Worm (Caenorhabditis elegans) whole organism, L4/young adult: ENCODE data around the gene ttr-28.

Source experiments
- W03F9.2 ChIP-seq: fragments of 150-350 bp; optimal IDR thresholded peaks from 2 replicates; lab custom pipeline; 2014; ENCODE audit warnings: missing biosample characterization, missing genetic modification characterization
- dao-5 ChIP-seq: sonication (generic microtip); optimal IDR thresholded peaks from 2 replicates; lab custom pipeline; 2016; ENCODE audit warnings: missing genotype, missing genetic modification characterization, moderate library complexity, missing compliant biosample characterization
- him-1 ChIP-seq: sonication (generic microtip); optimal IDR thresholded peaks from 2 replicates; lab custom pipeline; 2016; ENCODE audit warnings: missing genotype, missing genetic modification reagents, missing genetic modification characterization, missing compliant biosample characterization

The ttr-28 gene

DNA sequence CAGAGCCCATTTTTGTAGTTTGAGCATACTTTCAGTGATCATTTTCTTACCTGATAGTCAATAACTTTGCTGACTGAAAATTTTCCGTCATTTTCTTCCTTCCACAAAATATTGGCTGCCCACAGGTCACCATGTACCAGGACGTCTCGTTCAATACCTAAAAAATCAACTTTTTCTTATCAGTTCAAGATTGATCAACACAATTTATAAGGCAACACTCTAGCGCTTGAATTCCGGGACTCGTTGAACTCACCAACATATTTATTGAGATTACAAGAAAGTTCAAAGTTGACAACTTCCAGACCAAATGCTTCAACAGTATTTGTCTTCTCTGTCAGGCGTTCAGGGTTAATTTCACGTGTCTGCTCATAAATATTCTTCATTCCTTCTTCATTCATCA lies 28.7 kb upstream of the ttr-28 start:
- TF ChIP-seq him-1 (tag; lab: Kevin White, UChicago) (no peak), dao-5 (no peak), W03F9.2 (no peak)

DNA sequence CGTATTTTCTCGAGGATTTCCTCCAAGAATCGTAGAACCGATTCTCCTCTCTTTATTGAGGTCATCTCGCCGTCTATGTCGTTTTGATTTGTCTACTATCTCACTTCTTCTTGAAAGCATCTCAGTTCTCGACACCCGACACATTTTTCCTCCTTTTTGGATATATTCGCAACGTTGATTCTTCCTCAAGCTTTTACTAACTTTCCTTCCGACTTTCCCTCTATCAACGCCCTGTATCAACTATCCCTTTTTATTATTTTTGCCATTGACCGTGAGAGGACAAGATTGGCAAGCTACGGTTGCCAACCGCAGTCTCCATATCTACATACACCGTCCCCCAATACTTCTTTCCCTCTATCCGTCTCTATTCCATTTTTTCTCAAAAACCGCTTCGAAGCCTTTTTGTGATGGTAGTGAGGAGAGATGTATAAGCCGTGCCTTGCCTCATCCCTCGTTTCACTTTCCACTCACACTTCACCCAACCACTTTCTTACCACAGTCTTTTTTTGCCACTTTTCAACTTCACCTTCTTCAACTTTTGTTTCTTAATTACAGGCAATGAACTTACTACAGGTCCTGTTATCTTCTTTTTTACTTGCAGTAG lies 24.1 kb upstream of the ttr-28 start, which contains the start of gene T16G1.2:
TSS of gene T16G1.2 (plus strand) at position 554 of the 604 bp plus-strand sequence.
- TF ChIP-seq W03F9.2 (no peak), dao-5 (no peak), him-1 (tag; lab: Kevin White, UChicago) (no peak)

DNA sequence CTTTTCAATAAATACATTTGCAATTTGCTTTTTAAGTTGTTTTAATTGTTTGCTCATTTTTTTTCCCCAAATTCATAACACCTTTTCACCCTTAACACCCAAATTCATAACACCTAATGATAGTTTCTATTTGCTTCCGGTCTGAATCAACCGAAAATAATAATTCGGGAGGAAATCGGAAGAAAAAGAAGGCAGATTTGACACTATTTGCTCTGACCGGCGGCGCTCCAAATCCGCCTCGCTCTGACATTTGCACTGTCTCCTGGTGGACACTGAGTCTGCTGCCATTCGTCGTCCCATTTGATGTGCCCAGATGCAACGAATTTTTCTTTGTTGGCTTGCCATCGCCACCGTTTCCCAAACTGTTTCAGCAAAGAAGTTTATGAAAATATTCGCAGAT lies 19.2 kb upstream of the ttr-28 start, which contains the start of gene pqn-67:
TSS of gene pqn-67 (plus strand) at position 301 of the 400 bp plus-strand sequence.
- TF ChIP-seq him-1 (tag; lab: Kevin White, UChicago) (no peak), dao-5 (no peak), W03F9.2 (no peak)

DNA sequence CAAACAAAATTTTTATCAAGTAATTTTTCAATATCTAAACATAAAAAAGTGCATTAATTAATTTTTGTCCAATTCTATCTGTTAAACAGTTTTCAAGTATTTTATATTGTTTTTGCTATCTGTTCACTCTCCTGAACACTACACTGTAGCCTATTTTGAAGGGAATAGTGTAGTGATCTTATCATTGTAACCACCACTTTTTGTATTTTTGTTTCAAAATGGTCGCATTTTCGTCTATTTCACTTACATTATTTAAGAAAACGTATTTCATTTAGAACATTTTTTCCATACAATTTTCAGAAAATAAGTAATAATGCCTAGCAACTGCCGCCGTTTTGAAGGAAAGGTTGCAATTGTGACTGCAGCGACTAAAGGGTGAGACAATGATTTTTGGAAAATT lies 17.3 kb upstream of the ttr-28 start, which contains the start of gene dhrs-4:
TSS of gene dhrs-4 (plus strand) at position 301 of the 400 bp plus-strand sequence.
- TF ChIP-seq him-1 (tag; lab: Kevin White, UChicago) (no peak), dao-5 (no peak), W03F9.2 (no peak)

DNA sequence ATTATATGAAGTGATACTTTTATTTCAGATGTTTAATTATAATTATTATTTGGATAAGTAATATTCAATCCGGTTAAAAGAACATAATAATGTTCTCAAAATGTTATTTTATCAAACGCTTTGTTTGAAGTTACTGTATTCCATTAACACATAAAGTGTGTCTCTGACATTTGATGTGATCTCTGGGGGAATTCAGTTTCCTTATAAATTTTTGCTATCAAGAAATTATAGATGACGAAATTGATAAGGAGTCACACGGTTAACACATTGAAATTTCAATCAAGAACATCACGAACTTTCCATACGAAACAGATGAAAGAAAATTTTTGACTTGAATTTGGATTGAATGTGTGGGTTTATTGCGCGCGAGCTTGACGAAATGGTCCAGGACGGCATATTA lies 16.7 kb upstream of the ttr-28 start:
- TF ChIP-seq dao-5: no peak
- TF ChIP-seq him-1 (tag; lab: Kevin White, UChicago): no peak
- TF ChIP-seq W03F9.2: no peak

DNA sequence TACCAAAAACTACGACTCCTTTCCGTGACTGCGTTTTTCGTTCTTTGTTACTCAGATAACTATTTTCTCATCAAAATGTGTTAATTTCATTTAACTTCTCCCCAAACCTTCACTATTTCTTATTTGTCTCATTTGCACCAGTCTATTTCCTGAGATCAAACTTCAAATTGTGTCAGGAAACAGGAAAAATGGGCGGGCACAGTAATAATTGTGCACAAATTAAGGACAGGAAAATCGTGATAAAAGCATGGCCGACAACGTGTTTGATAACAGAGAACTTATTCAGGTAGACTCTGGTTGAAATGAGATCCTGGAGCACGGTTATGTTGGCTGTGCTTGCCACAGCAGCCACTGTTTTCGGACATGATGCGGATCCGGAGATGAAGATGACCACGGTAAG lies 14.7 kb upstream of the ttr-28 start, which contains the start of gene lipl-1:
TSS of gene lipl-1 (plus strand) at position 282 of the 400 bp plus-strand sequence.
- TF ChIP-seq W03F9.2 (no peak), him-1 (tag; lab: Kevin White, UChicago) (no peak), dao-5 (no peak)

DNA sequence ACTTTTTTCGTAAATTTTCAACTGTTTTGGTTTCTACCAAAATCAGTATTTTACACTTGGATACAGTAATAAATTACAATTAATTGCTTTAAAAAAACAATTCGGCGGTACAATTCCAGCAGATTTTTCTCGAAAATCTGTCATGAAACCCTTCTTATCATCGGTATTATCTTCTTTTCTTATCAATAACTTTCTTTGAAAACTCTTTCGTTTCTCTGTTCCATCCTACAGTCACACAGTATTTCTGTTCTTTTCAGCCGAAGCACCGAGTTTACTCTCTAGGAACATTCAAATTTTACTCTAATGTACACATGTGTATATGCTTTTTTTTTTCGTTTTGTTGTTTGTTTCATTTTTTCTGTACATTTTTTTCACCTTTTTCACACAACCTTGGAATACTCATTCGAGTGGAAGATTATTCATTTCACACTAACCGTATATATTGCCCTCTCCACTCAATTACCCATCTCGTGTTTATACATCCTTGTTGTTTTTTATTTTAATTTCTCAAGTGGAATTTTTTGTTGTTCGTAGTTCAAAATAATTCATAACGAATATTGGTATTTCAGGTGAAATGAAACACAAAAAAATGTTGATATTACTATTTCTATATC lies 4.7 kb upstream of the ttr-28 start, which contains the start of gene nid-1:
TSS of gene nid-1 (plus strand) at position 564 of the 614 bp plus-strand sequence.
- TF ChIP-seq dao-5: no peak
- TF ChIP-seq W03F9.2: peak; percentile 40
- TF ChIP-seq him-1 (tag; lab: Kevin White, UChicago): no peak

DNA sequence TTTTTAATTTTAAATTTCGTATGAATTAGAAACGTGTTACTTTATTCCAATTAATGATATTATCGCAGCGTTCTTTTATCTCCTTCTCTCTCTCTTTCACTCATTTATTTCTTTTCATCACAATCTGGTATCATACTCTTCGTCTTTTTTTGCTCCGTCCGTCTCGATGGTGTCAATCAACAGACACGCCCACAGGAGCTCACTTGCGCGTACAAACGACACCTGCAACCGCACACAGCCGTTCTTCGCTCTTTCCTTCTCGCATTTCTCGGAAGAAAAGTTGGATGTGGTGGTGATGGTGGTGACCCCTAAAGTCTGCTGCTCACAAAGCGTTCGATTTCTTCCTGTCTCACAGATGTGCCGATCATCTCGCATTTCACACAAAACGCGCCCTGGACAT lies 3.6 kb upstream of the ttr-28 start:
- TF ChIP-seq him-1 (tag; lab: Kevin White, UChicago) (no peak), W03F9.2 (no peak), dao-5 (no peak)

DNA sequence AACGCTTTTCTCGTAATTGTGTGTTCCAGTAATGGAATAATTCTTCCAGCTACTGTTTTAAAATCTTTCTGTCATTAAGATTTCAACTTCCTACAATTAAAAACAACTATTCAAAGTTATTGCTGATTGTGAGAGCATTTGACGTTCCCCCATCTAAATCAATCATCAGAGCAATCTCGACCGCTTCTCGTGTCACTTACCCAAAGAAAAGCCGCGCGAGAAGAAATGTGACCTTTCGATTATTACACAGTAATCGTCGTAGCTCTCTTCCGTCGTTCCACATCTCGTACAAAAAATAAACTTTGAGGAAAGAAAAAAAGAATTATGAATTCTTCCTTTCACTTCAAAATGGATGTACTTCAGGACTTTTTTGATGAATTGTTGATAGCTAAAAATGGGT lies 2.5 kb upstream of the ttr-28 start:
- TF ChIP-seq him-1 (tag; lab: Kevin White, UChicago) (no peak), W03F9.2 (no peak), dao-5 (no peak)

DNA sequence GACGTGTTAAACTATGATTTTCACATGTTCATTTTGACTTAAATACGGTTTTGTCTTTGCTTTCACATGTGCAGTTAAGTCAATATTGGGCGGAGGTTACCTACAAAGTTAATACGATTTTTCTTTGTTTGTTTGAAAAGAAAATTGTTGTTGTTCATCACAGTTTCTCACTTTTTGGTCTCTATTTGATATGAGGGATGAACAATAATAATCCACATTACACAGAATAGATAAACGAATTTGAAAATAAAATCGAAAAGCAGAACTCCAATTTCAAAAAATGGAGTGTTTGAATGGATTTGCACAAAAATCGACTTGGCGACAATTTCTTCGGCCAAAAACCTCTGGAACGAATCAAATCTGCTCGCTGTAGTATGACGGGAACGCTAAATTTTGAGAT lies 1.8 kb upstream of the ttr-28 start, which contains the start of gene ttr-29:
TSS of gene ttr-29 (minus strand) at position 101 of the 400 bp plus-strand sequence.
- TF ChIP-seq W03F9.2: no peak
- no peak for TF ChIP-seq dao-5
- no peak for TF ChIP-seq him-1 (tag; lab: Kevin White, UChicago)

DNA sequence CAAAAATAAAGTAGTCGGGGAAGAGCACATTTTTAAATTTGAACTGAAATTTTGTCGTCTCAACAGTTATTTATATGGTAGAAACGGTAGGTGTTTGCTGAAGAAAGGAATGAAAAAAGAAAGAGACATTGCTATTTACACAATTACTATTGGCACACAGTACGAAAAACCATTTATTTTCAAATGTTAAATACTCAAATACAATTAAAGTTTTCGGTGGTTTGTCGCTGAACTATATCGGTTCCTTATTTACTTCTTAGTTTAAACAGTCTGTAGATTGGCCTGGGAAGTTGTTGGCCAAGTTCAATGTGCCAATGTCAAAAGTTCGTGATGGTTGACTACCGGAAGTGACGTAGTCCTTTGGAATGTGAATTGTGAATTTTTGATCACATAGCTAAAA lies 920 bp downstream of the ttr-28 start, which contains the start of gene ttr-27:
TSS of gene ttr-27 (minus strand) at position 45 of the 400 bp plus-strand sequence.
- no peak for TF ChIP-seq dao-5
- no peak for TF ChIP-seq W03F9.2
- no peak for TF ChIP-seq him-1 (tag; lab: Kevin White, UChicago)

DNA sequence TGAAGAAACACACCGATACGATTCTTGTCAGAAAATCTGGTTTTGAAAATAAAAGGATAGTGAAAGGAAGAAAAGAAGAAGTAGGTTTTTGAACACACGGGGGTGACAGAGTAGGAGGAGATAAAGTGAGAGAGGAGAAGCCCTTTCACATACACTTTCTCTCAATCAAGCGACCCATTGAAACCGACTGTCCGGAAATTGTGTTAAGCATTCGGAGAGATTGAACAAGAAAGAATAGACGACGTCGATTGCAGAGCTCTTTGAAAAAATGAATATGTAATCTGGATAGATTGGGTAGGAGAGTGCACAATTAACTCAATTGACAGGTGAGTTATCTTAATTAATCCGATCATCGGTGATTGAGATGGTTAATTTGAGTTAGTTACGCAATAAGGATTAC lies 3.7 kb downstream of the ttr-28 start:
- TF ChIP-seq him-1 (tag; lab: Kevin White, UChicago) (no peak), W03F9.2 (no peak), dao-5 (no peak)

DNA sequence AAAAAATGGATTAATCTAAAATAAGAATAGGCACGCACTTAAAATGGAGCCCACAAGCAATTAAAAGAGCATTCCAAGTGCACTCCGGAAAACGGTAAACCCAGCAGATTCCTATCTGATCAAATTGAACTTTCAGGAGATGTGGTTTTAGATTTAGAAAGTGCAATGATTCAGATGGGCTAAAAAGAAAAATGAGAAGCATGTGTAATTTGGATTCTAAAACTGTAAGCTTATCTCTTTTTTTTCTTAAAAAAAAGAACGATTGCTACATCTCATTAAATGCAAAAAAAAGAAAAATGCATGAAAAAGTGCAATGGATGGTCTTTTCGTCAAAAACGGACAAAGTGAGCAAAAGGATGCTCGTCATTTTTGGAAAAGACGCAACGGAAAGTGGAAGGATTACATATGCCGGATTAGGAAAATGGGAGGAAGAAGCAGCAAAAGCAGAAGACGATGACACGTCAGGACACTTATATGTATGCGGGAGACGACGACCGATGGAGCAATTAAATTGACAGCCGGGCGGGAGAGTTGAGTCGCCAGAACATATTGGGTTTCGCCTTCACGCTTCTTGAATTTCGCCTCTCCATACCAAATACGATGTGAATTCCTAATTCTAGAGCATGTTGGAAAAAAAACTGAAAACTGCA lies 6.3 kb downstream of the ttr-28 start:
- TF ChIP-seq dao-5: no peak
- TF ChIP-seq him-1 (tag; lab: Kevin White, UChicago): no peak
- no peak for TF ChIP-seq W03F9.2

DNA sequence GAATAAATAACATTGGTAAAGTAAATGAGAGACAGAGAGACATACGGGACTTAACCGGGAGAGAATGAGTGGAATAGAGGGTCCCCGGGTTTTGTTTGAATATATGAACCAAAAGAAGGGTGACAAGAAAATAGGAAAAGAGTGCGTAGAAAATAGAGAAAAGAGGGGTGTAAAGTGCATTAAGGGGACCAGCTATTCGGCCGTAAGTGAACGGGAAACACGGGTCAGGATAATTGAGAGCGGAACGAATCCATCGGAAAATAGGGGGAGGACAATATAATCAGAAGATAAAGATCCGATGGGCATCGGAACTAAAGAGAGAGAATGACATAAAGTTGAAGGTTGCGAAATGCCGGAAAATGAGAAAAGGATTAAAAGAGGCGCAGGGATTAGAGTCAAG lies 7.6 kb downstream of the ttr-28 start:
- TF ChIP-seq W03F9.2 (no peak), him-1 (tag; lab: Kevin White, UChicago) (no peak), dao-5 (no peak)

DNA sequence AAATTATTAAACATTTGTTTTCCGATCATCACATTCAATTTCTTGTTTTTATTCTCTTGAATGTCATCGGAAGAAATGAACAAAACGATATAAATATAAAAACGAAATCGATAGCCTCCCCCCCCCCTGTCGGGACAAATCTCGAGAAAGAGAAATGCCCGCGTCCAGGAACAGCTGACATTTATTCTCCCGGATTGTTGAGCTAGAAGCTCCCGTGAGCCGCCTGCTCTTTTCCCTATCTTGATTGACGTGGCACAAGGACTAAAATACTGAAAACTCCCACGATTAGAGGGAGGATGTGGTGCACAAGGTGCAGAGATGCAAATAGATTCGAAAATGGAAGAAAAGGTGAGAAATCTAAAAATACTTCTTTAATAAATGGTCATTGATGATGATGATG lies 8.1 kb downstream of the ttr-28 start:
- no peak for TF ChIP-seq him-1 (tag; lab: Kevin White, UChicago)
- TF ChIP-seq dao-5: no peak
- no peak for TF ChIP-seq W03F9.2
